Worm (Caenorhabditis elegans): ENCODE data around the gene grl-20.

grl-20 gene

ce11 chrIV:2175291-2175690 lies 46.6 kb upstream of the grl-20 start, which contains the start of gene C54E4.1:
C54E4.1 (plus strand) TSS chrIV:2175591.
- TF ChIP-seq nhr-11 (tag; optimal IDR thresholded peaks at IDR 0.05) = no peak

DNA sequence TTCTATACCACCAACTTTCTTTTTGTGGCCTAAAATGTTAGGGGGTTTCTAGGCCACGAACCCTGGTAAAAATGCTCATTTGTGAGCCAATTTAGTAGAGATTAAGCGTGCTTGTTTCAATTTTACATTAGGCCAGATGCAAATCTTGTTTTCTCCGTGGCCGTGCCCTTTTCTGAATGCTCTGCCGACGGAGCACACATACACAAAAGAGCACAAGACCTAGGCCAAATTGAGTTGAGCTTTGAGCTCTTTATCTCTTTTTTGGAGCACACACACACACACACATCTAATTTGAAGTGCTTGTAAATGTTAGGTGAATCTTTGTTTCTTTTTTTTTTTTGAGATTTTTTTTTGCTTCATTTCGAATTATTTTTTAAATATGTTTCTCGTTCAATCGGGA lies 44.2 kb upstream of the grl-20 start:
- TF ChIP-seq zag-1 (tag; optimal IDR thresholded peaks at IDR 0.05) = no peak
- TF ChIP-seq aly-2 (tag; optimal IDR thresholded peaks at IDR 0.05) = no peak
- TF ChIP-seq nhr-11 (tag; optimal IDR thresholded peaks at IDR 0.05) = no peak
- no peak for TF ChIP-seq nhr-12 (tag; optimal IDR thresholded peaks at IDR 0.05)
- no peak for TF ChIP-seq lin-11 (tag; optimal IDR thresholded peaks at IDR 0.05)
- TF ChIP-seq mbf-1 (tag; optimal IDR thresholded peaks at IDR 0.05) = no peak
- TF ChIP-seq nhr-237 (tag; optimal IDR thresholded peaks at IDR 0.05) = no peak
- TF ChIP-seq blmp-1 (tag; optimal IDR thresholded peaks at IDR 0.05; ENCODE audit: insufficient read depth) = no peak
- no peak for TF ChIP-seq unc-55 (GFP tag; optimal IDR thresholded peaks at IDR 0.05)
- TF ChIP-seq peb-1 (tag; optimal IDR thresholded peaks at IDR 0.05) = no peak
- TF ChIP-seq nhr-77 (tag; optimal IDR thresholded peaks at IDR 0.05) = no peak
- TF ChIP-seq nhr-129 (tag; optimal IDR thresholded peaks at IDR 0.05) = no peak
- no peak for TF ChIP-seq unc-39 (tag; optimal IDR thresholded peaks at IDR 0.05)
- TF ChIP-seq lsy-2 (tag; optimal IDR thresholded peaks at IDR 0.05) = no peak

- TF ChIP-seq ceh-16 (tag; optimal IDR thresholded peaks at IDR 0.05) = no peak
- no peak for TF ChIP-seq R02D3.7 (tag; optimal IDR thresholded peaks at IDR 0.05)
- no peak for TF ChIP-seq ztf-11 (tag; optimal IDR thresholded peaks at IDR 0.05)
- TF ChIP-seq nhr-129 (tag; optimal IDR thresholded peaks at IDR 0.05) = no peak
- TF ChIP-seq alr-1 (tag; optimal IDR thresholded peaks at IDR 0.05) = no peak
- no peak for TF ChIP-seq snpc-4 (tag; optimal IDR thresholded peaks at IDR 0.05)
- TF ChIP-seq nhr-21 (tag; optimal IDR thresholded peaks at IDR 0.05) = no peak
- TF ChIP-seq nhr-6 (tag; optimal IDR thresholded peaks at IDR 0.05) = no peak
Measured at ce11 chrIV:2170332-2170731, 41.7 kb upstream of the grl-20 start.

DNA sequence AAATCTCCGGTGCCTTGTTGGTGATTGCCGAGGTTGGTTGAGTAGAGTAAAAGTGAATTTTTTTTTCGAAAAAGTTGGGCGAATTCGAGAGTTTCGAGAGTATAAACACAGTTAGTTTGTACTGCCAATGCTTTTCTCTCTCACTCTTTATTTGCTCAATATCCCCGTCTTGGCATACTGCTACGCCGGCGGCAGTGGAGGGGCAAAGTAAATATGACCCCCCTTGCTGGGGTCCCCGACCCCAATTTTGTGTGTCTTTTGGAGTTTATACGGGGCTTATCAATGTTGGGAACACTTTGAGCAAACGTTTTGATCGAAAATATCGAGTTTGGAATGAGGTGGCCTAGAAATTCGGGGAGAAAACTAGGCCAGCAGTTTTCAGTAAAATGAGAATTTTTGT lies 39.9 kb upstream of the grl-20 start, which contains the start of gene C54E4.4:
C54E4.4 (minus strand) TSS at position 101 of the 400 bp plus-strand sequence.
- TF ChIP-seq F13H6.1 (tag; optimal IDR thresholded peaks at IDR 0.05) (peak; percentile 14), nhr-237 (tag; optimal IDR thresholded peaks at IDR 0.05) (no peak)

DNA sequence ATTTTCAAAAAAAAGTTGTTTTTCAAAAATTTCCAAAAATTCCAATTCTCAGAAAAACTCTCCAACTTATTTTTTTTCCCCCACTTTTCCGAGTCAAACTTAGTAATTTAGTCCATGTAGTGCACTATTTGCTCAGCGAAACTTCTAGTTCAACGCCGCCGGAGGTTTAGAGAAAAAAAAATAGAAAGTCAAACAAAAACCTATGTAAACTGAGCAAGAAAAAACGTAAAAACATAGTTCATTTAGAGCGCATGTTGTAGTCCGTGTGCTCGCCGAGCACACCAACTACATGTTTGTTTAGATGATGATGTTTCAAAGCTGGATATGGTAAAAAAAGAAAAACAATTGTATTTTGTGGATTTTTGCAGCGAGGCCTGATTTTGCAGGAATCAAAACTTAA lies 33.6 kb upstream of the grl-20 start:
- TF ChIP-seq elt-1 (tag; optimal IDR thresholded peaks at IDR 0.05) (no peak), F13H6.1 (tag; optimal IDR thresholded peaks at IDR 0.05) (peak; percentile 66)

DNA sequence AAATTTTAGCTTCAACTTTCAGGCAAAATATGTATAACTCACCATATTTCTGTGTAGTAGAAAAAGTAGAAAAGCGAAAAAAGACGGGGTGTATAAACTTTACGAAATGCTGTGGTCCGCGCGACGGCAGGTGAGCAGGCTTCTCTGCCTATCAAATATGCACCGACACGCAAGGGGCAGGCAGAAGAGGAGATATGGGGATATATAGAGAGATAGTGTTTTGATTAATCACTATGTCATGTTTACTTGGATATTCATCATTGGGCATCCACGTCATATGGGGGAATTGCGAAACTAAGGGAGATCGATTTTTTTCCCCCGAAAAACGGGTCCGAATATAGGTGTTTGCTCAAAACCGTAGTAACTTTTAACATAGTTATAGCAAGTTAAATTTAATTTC lies 30.4 kb upstream of the grl-20 start, which contains the start of gene gcy-37:
gcy-37 (minus strand) TSS at position 101 of the 400 bp plus-strand sequence.
- no peak for TF ChIP-seq ceh-82 (tag; optimal IDR thresholded peaks at IDR 0.05)
- TF ChIP-seq nhr-21 (tag; optimal IDR thresholded peaks at IDR 0.05) = no peak
- no peak for TF ChIP-seq zag-1 (tag; optimal IDR thresholded peaks at IDR 0.05)
- no peak for TF ChIP-seq ama-1 (optimal IDR thresholded peaks at IDR 0.05)
- TF ChIP-seq sma-9 (GFP tag; optimal IDR thresholded peaks at IDR 0.05) = no peak
- TF ChIP-seq sma-9 (tag; optimal IDR thresholded peaks at IDR 0.05) = no peak
- TF ChIP-seq snpc-4 (tag; optimal IDR thresholded peaks at IDR 0.05) = no peak
- no peak for TF ChIP-seq peb-1 (tag; optimal IDR thresholded peaks at IDR 0.05)
- TF ChIP-seq skn-1 (tag; optimal IDR thresholded peaks at IDR 0.05) = no peak
- TF ChIP-seq nhr-237 (tag; optimal IDR thresholded peaks at IDR 0.05) = no peak
- TF ChIP-seq nhr-11 (tag; optimal IDR thresholded peaks at IDR 0.05) = no peak

- no peak for TF ChIP-seq alr-1 (tag; optimal IDR thresholded peaks at IDR 0.05)
- no peak for TF ChIP-seq gmeb-1 (tag; optimal IDR thresholded peaks at IDR 0.05)
- TF ChIP-seq zag-1 (tag; optimal IDR thresholded peaks at IDR 0.05) = no peak
- no peak for TF ChIP-seq ceh-16 (tag; optimal IDR thresholded peaks at IDR 0.05)
- TF ChIP-seq nhr-25 (tag; optimal IDR thresholded peaks at IDR 0.05) = no peak
- no peak for TF ChIP-seq elt-3 (tag; optimal IDR thresholded peaks at IDR 0.05)
- TF ChIP-seq lin-39 (tag; optimal IDR thresholded peaks at IDR 0.05) = no peak
- TF ChIP-seq F13H6.1 (tag; optimal IDR thresholded peaks at IDR 0.05) = no peak
- TF ChIP-seq mdl-1 (tag; optimal IDR thresholded peaks at IDR 0.05) = no peak
- no peak for TF ChIP-seq lsy-2 (tag; optimal IDR thresholded peaks at IDR 0.05)
Measured at ce11 chrIV:2156239-2156638, 27.6 kb upstream of the grl-20 start.

Data from whole organism, L2 larva.